Worm (Caenorhabditis elegans) whole organism, early embryonic: ENCODE results near the gene C18G1.6.

Experiments
- B0310.2 ChIP-seq: sonication (generic microtip); optimal IDR thresholded peaks from 2 replicates; lab custom pipeline; 2016; ENCODE audit warnings: mild to moderate bottlenecking, missing genetic modification characterization, missing compliant biosample characterization
- F13C5.2 ChIP-seq: sonication (generic microtip); optimal IDR thresholded peaks from 2 replicates; lab custom pipeline; 2017; ENCODE audit warnings: mild to moderate bottlenecking, missing genetic modification characterization, inconsistent platforms, missing compliant biosample characterization
- aly-1 ChIP-seq: sonication (generic microtip); optimal IDR thresholded peaks from 2 replicates; lab custom pipeline; 2016; ENCODE audit warnings: missing genetic modification characterization, missing compliant biosample characterization
- ama-1 ChIP-seq: fragments of 150-350 bp; optimal IDR thresholded peaks from 2 replicates; lab custom pipeline; 2014
- ceh-13 ChIP-seq: fragments of 200-800 bp; sonication (Bioruptor generic); optimal IDR thresholded peaks from 2 replicates; lab custom pipeline; 2018; ENCODE audit warnings: mild to moderate bottlenecking, missing genetic modification characterization, missing compliant biosample characterization
- ceh-36 ChIP-seq: sonication (generic microtip); optimal IDR thresholded peaks from 2 replicates; lab custom pipeline; 2016; ENCODE audit warnings: missing genetic modification characterization, inconsistent platforms, missing compliant biosample characterization
- ets-7 ChIP-seq: sonication (generic microtip); optimal IDR thresholded peaks from 2 replicates; lab custom pipeline; 2016; ENCODE audit warnings: missing genotype, missing genetic modification characterization, missing compliant biosample characterization
- flt-1 ChIP-seq: fragments of 200-800 bp; sonication (Bioruptor generic); IDR thresholded peaks from 2 replicates; pipeline ENCODE4 v1.3.6; 2022; ENCODE audit warnings: missing genetic modification characterization, missing compliant biosample characterization
- hmbx-1 ChIP-seq: sonication (generic microtip); optimal IDR thresholded peaks from 2 replicates; lab custom pipeline; 2016; ENCODE audit warnings: mild to moderate bottlenecking, missing genetic modification characterization, missing compliant biosample characterization
- hmg-4 ChIP-seq: fragments of 200-800 bp; sonication (Bioruptor generic); optimal IDR thresholded peaks from 2 replicates; lab custom pipeline; 2018; ENCODE audit warnings: mild to moderate bottlenecking, missing genetic modification characterization, missing compliant biosample characterization
- hnd-1 ChIP-seq: sonication (generic microtip); optimal IDR thresholded peaks from 2 replicates; lab custom pipeline; 2016; ENCODE audit warnings: missing genetic modification characterization, missing compliant biosample characterization
- pes-1 ChIP-seq: fragments of 200-800 bp; sonication (Bioruptor generic); IDR thresholded peaks from 2 replicates; pipeline ENCODE4 v1.3.6; 2022; ENCODE audit warnings: missing genetic modification reagents, missing genetic modification characterization, missing compliant biosample characterization
- scrt-1 ChIP-seq: fragments of 200-800 bp; sonication (Bioruptor generic); IDR thresholded peaks from 2 replicates; pipeline ENCODE4 v1.3.6; 2022; ENCODE audit warnings: missing genetic modification characterization, missing compliant biosample characterization
- sea-1 ChIP-seq: fragments of 200-800 bp; sonication (Bioruptor generic); conservative IDR thresholded peaks from 2 replicates; pipeline ENCODE4 v1.3.6; 2022; ENCODE audit warnings: missing genetic modification characterization, missing compliant biosample characterization
- tbx-11 ChIP-seq: fragments of 200-800 bp; sonication (Bioruptor generic); IDR thresholded peaks from 2 replicates; pipeline ENCODE4 v1.3.6; 2022; ENCODE audit warnings: missing genetic modification characterization, missing compliant biosample characterization
- tbx-37 ChIP-seq: fragments of 200-800 bp; sonication (Bioruptor generic); conservative IDR thresholded peaks from 2 replicates; pipeline ENCODE4 v1.3.6; 2022; ENCODE audit warnings: missing genetic modification reagents, missing genetic modification characterization, missing compliant biosample characterization
- tra-4 ChIP-seq: sonication (generic microtip); optimal IDR thresholded peaks from 2 replicates; lab custom pipeline; 2017; ENCODE audit warnings: missing genetic modification characterization, missing compliant biosample characterization

C18G1.6 gene

DNA sequence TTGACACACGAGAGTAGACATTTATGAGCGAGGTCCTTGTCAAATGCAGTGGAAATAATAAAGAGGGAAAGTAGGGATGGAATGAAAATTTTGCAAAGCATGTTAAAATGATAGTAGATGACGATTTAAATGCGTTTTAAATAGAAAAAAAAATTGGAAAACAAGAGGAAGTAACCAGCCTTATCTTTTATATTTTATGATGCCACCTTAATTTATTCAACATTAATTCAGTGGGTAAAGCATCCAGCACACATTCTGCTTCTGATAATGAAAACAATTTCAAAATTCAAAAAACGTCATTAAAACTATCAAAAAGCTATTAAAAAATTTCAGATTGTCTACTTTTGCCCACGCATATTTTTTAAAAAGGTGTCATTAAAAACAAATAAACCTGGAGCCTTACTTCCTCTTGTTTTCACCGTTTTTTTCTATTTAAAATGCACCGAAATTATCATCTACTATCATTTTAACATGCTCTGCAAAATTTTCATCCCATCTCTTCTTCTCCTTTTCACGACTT, 35.0 kb downstream of the C18G1.6 start, which contains the start of the genes Y60C6A.2 and Y60C6A.3:
Gene Y60C6A.2, minus strand, starts transcription at position 101 of the 520 bp plus-strand sequence.
Gene Y60C6A.3, plus strand, starts transcription at position 470 of the 520 bp plus-strand sequence.
- TF ChIP-seq B0310.2 (tag; lab: Kevin White, UChicago) (no peak), sea-1 (GFP tag; lab: Robert Waterston, UW) (no peak), tra-4 (tag; lab: Kevin White, UChicago) (no peak), scrt-1 (no peak), tbx-37 (GFP tag; lab: Robert Waterston, UW) (no peak), F13C5.2 (tag; lab: Kevin White, UChicago) (no peak), ceh-36 (tag; lab: Kevin White, UChicago) (no peak), tbx-11 (GFP tag; lab: Robert Waterston, UW) (no peak), hmg-4 (GFP tag; lab: Kevin White, UChicago) (no peak), ceh-13 (no peak)

DNA sequence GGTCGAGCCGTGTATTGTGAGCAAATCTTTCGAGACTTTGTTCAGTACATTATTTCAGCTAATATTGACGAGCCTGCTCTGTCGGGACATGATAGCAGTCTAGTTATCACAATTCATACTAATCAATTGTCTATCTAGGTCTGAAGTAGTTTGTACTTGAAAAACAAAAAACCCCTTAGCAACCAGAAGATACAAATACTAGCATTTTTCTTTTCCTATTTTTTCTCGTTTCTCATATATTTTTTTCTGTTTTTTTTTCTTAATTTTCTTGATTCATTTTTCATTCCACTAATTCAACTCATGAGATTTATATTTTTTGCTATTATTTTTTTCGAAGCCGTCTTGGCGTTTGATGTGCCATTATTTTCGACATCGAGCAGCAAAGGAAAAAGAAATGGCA, 36.8 kb downstream of the C18G1.6 start, which contains the start of gene R02F11.9:
Gene R02F11.9, plus strand, starts transcription at position 301 of the 400 bp plus-strand sequence.
- TF ChIP-seq tbx-11 (GFP tag; lab: Robert Waterston, UW): no peak
- TF ChIP-seq hmbx-1 (tag; lab: Kevin White, UChicago): no peak
- no peak for TF ChIP-seq tra-4 (tag; lab: Kevin White, UChicago)
- TF ChIP-seq tbx-37 (GFP tag; lab: Robert Waterston, UW): no peak
- no peak for TF ChIP-seq pes-1
- no peak for TF ChIP-seq ceh-36 (tag; lab: Kevin White, UChicago)
- no peak for TF ChIP-seq flt-1 (GFP tag; lab: Robert Waterston, UW)
- TF ChIP-seq ceh-13: no peak
- no peak for TF ChIP-seq ets-7
- no peak for TF ChIP-seq F13C5.2 (tag; lab: Kevin White, UChicago)

DNA sequence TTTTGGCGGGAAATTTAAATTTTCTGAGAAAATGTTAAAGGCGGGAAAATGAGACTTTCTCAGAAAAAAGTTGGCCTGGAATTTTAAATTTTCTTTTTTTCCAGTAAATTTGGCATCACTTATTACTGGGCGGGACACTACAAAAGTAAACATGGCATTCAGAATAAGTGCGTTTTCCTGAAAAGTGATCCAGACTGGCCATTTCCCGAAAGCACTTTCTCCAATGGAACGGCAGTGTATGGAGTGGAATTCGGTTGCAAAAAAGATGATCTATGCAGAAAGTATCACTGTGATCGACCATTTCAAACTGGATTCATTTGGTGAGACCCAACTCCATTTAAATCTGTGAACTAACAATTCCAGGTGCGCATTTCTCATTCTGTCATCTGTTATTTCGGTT, 37.4 kb downstream of the C18G1.6 start:
- TF ChIP-seq ceh-36 (tag; lab: Kevin White, UChicago) (no peak), hmg-4 (GFP tag; lab: Kevin White, UChicago) (no peak), tbx-37 (GFP tag; lab: Robert Waterston, UW) (no peak), aly-1 (tag; lab: Kevin White, UChicago) (no peak), flt-1 (GFP tag; lab: Robert Waterston, UW) (no peak), pes-1 (no peak), tra-4 (tag; lab: Kevin White, UChicago) (no peak)

DNA sequence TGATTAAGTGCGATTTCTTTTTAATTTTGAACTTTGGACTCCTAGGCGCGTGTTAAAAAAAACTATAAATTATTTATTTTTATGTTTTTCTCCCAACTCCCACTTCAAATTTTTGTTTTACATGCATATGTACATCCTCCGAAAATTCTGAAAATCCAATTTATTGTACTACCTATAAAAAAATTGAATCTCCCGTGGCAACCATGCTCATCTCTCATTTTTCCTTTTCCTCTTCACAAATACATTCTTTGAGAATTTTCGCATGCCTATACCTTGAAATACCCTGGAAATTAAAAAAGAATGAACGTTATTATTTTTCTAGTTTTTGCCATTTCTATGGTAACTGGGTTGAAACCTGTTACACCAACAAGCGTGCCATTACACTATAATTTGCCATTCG, 38.4 kb downstream of the C18G1.6 start, which contains the start of gene R02F11.10:
Gene R02F11.10, plus strand, starts transcription at position 301 of the 400 bp plus-strand sequence.
- TF ChIP-seq aly-1 (tag; lab: Kevin White, UChicago): no peak
- TF ChIP-seq hnd-1 (tag; lab: Kevin White, UChicago): no peak
- no peak for TF ChIP-seq tbx-37 (GFP tag; lab: Robert Waterston, UW)

DNA sequence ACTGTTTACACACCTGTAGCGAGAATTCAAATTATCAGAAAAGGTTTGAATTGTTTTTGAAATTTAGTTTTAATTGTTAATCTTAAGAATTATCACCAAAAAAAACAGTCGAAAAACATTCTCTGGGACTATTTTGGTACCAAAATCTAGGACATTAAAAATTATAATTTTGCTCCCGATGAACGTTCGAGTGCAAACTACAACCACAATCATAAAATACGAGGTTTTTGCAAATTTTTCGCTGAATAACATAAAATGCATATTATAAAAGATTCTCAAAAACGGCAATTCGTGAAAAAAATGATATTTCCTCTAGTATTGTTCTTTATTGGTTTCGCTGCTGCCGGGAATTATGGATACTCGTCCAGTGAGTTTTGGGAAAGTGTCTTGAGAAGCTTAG, 40.0 kb downstream of the C18G1.6 start, which contains the start of gene R02F11.12:
Gene R02F11.12, plus strand, starts transcription at position 301 of the 400 bp plus-strand sequence.
- TF ChIP-seq tbx-37 (GFP tag; lab: Robert Waterston, UW) (no peak), scrt-1 (no peak), tra-4 (tag; lab: Kevin White, UChicago) (no peak), ama-1 (lab: Kevin White, UChicago) (no peak), hnd-1 (tag; lab: Kevin White, UChicago) (no peak), tbx-11 (GFP tag; lab: Robert Waterston, UW) (no peak), hmg-4 (GFP tag; lab: Kevin White, UChicago) (no peak), F13C5.2 (tag; lab: Kevin White, UChicago) (no peak), sea-1 (GFP tag; lab: Robert Waterston, UW) (no peak), hmbx-1 (tag; lab: Kevin White, UChicago) (no peak), ceh-13 (no peak), B0310.2 (tag; lab: Kevin White, UChicago) (no peak), flt-1 (GFP tag; lab: Robert Waterston, UW) (no peak), ceh-36 (tag; lab: Kevin White, UChicago) (no peak), ets-7 (no peak), pes-1 (no peak), aly-1 (tag; lab: Kevin White, UChicago) (no peak)

DNA sequence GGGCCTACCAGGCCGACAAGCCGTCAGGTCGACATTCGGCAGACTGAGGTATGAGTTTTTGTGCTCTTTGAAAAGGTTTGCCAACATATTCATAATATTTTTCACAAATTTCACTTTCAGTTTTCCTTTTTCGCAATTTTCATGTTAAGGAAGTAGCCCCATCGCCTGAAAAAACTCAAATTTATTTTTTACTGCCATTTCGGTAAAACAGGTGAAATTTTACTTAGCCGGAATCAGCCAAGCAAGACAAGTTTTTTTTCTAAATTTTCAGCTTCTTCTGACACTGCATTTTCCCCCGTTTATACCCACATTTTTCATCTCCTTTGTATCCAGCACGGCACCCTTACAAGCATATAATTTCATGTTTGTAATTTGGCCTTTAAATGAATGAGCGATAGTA, 41.2 kb downstream of the C18G1.6 start, which contains the start of gene R02F11.11:
Gene R02F11.11, plus strand, starts transcription at position 301 of the 400 bp plus-strand sequence.
- TF ChIP-seq F13C5.2 (tag; lab: Kevin White, UChicago) (no peak), tbx-11 (GFP tag; lab: Robert Waterston, UW) (no peak), ama-1 (lab: Kevin White, UChicago) (no peak), ceh-36 (tag; lab: Kevin White, UChicago) (no peak), pes-1 (no peak), hmbx-1 (tag; lab: Kevin White, UChicago) (no peak), ets-7 (no peak), hmg-4 (GFP tag; lab: Kevin White, UChicago) (no peak), tbx-37 (GFP tag; lab: Robert Waterston, UW) (no peak), scrt-1 (no peak), sea-1 (GFP tag; lab: Robert Waterston, UW) (no peak), B0310.2 (tag; lab: Kevin White, UChicago) (no peak), tra-4 (tag; lab: Kevin White, UChicago) (no peak), aly-1 (tag; lab: Kevin White, UChicago) (no peak), flt-1 (GFP tag; lab: Robert Waterston, UW) (no peak), ceh-13 (no peak), hnd-1 (tag; lab: Kevin White, UChicago) (no peak)

DNA sequence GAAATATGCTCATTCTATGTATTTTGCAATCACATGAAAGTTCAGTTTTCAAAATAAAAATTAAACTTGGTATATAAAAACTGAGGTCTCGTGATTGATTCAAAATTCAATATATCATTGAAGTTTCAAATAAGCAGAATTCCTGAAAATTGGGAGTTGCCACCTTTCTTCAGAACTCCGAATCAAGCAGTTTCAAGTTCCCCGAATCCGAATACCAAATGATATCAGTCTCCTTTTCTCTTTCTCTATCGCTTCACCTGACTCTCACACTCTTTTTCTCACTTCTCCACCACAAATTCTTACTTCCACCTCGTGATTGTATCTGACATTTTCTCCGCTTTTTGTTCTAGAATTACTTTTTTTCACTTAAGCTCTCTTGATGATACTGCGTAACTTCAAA, 43.9 kb downstream of the C18G1.6 start, which contains the start of gene R02F11.2:
Gene R02F11.2, plus strand, starts transcription at position 292 of the 400 bp plus-strand sequence.
- TF ChIP-seq hmbx-1 (tag; lab: Kevin White, UChicago) (no peak), B0310.2 (tag; lab: Kevin White, UChicago) (no peak), ets-7 (no peak), aly-1 (tag; lab: Kevin White, UChicago) (no peak), ceh-36 (tag; lab: Kevin White, UChicago) (no peak), scrt-1 (no peak), F13C5.2 (tag; lab: Kevin White, UChicago) (no peak), flt-1 (GFP tag; lab: Robert Waterston, UW) (no peak), tbx-37 (GFP tag; lab: Robert Waterston, UW) (no peak)
